Fruit fly (Drosophila melanogaster) whole organism, pupa: ENCODE results near the gene CG12617.

Source experiments
- CG10348 ChIP-seq: fragments of 200-800 bp; sonication (Bioruptor generic); IDR thresholded peaks from 2 replicates; pipeline ENCODE4 v1.3.6; 2022; ENCODE audit warnings: missing biosample characterization, missing genetic modification characterization
- CG12605 ChIP-seq: fragments of 200-800 bp; sonication (Bioruptor generic); IDR thresholded peaks from 2 replicates; pipeline ENCODE4 v1.3.6; 2022; ENCODE audit warnings: missing biosample characterization, missing genetic modification characterization
- CG15710 ChIP-seq: fragments of 200-800 bp; sonication (Bioruptor generic); optimal IDR thresholded peaks from 2 replicates; lab custom pipeline; 2018; ENCODE audit warnings: missing biosample characterization, mild to moderate bottlenecking, missing genetic modification characterization, moderate library complexity
- CG4496 ChIP-seq: fragments of 200-800 bp; sonication (Bioruptor generic); IDR thresholded peaks from 3 replicates; pipeline ENCODE4 v1.3.6; 2022; ENCODE audit warnings: missing biosample characterization, missing genetic modification characterization
- CG8159 ChIP-seq: fragments of 200-800 bp; sonication (Bioruptor generic); optimal IDR thresholded peaks from 3 replicates; lab custom pipeline; 2018; ENCODE audit warnings: missing biosample characterization, mild to moderate bottlenecking, missing genetic modification characterization, moderate library complexity
- CG8301 ChIP-seq: fragments of 200-800 bp; sonication (Bioruptor generic); optimal IDR thresholded peaks from 2 replicates; lab custom pipeline; 2018; ENCODE audit warnings: missing biosample characterization, mild to moderate bottlenecking, missing genetic modification characterization
- CG9948 ChIP-seq: fragments of 200-800 bp; sonication (Bioruptor generic); optimal IDR thresholded peaks from 2 replicates; lab custom pipeline; 2018; ENCODE audit warnings: missing biosample characterization, mild to moderate bottlenecking, missing genetic modification characterization, moderate library complexity
- EcR ChIP-seq: fragments of 200-800 bp; sonication (Bioruptor generic); optimal IDR thresholded peaks from 3 replicates; lab custom pipeline; 2019; ENCODE audit warnings: missing biosample characterization, missing genetic modification characterization, mild to moderate bottlenecking, moderate library complexity, missing genetic modification reagents
- Ets98B ChIP-seq: fragments of 200-800 bp; sonication (Bioruptor generic); IDR thresholded peaks from 2 replicates; pipeline ENCODE4 v1.3.6; 2022; ENCODE audit warnings: missing biosample characterization, missing genetic modification characterization
- Pif1A ChIP-seq: fragments of 200-800 bp; sonication (Bioruptor generic); optimal IDR thresholded peaks from 3 replicates; lab custom pipeline; 2016; ENCODE audit warnings: missing biosample characterization, missing genetic modification characterization
- gl ChIP-seq: fragments of 200-800 bp; sonication (Bioruptor generic); optimal IDR thresholded peaks from 2 replicates; lab custom pipeline; 2018; ENCODE audit warnings: missing biosample characterization, mild to moderate bottlenecking, missing genetic modification characterization
- rn ChIP-seq: fragments of 200-800 bp; sonication (Bioruptor generic); IDR thresholded peaks from 2 replicates; pipeline ENCODE4 v1.3.6; 2022; ENCODE audit warnings: missing biosample characterization, missing genetic modification characterization

DNA sequence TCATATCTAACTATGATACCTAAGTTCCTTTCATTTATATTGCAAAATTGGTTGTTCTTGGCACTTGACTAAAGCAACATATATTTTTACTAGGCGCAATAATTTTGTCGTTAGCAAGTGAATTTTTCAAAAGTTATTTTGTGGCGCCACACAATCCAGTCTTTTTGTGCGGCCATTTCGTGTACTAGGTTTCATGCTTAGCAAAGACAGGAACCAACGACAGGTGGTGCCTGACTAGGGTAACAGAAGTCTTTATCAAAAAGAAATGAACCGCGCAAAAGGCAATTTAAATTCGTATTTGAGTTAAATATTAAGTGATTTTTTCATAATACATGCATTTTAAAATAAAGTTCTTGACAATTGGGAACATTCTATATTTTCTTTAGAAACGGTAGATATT is 553 bp upstream of the CG12617 start:
- TF ChIP-seq CG4496 (GFP tag; lab: Robert Waterston, UW), result no peak
- no peak for TF ChIP-seq CG15710
- no peak for TF ChIP-seq CG10348 (GFP tag; lab: Robert Waterston, UW)
- no peak for TF ChIP-seq rn (GFP tag; lab: Robert Waterston, UW)
- TF ChIP-seq CG8301, result no peak
- TF ChIP-seq EcR (GFP tag; lab: Kevin White, UChicago), result no peak
- no peak for TF ChIP-seq Ets98B (GFP tag; lab: Robert Waterston, UW)
- TF ChIP-seq CG12605 (GFP tag; lab: Robert Waterston, UW), result no peak
- TF ChIP-seq CG9948, result no peak
- TF ChIP-seq CG8159 (tag; lab: Kevin White, UChicago), result no peak
- no peak for TF ChIP-seq Pif1A
- no peak for TF ChIP-seq gl
